ENCODE assay signal across 4 worm cellular contexts in genomic region chrV:11504853-11505397, ce11.
TF ChIP-seq lines count a peak whose summit lies in the region.
"Not testable (repeated sequence)": the region's sequence is repeated elsewhere in the genome, so short reads cannot be mapped to it uniquely, and the experiment has no call there.

TSS of gene C55A6.1 (minus strand) at chrV:11504968.
TSS of gene C55A6.10 (plus strand) at chrV:11505347.

TF ChIP-seq in whole organism, L2 larva, 48 proteins besides CTCF, POLR2A, EP300 and RAD21:
- TF ChIP-seq sem-4 (tag; optimal IDR thresholded peaks at IDR 0.05; lab: Kevin White, UChicago), result peak; percentile 46
- peak; percentile 18 for TF ChIP-seq nhr-6 (tag; optimal IDR thresholded peaks at IDR 0.05; lab: Kevin White, UChicago)
- peak; percentile 66 for TF ChIP-seq unc-55 (GFP tag; optimal IDR thresholded peaks at IDR 0.05; lab: Kevin White, UChicago)
- TF ChIP-seq sma-3 (GFP tag; optimal IDR thresholded peaks at IDR 0.05; lab: Kevin White, UChicago), result peak; percentile 83
- peak; percentile 10 for TF ChIP-seq blmp-1 (tag; optimal IDR thresholded peaks at IDR 0.05; lab: Kevin White, UChicago; ENCODE audit: insufficient read depth)
- peak; percentile 40 for TF ChIP-seq nhr-21 (tag; optimal IDR thresholded peaks at IDR 0.05; lab: Kevin White, UChicago)
- peak; percentile 59 for TF ChIP-seq gmeb-1 (tag; optimal IDR thresholded peaks at IDR 0.05; lab: Kevin White, UChicago)
- TF ChIP-seq lin-11 (tag; optimal IDR thresholded peaks at IDR 0.05; lab: Kevin White, UChicago), result peak; percentile 70
- peak; percentile 73 for TF ChIP-seq crh-2 (tag; optimal IDR thresholded peaks at IDR 0.05; lab: Kevin White, UChicago)
- peak; percentile 74 for TF ChIP-seq nhr-25 (tag; optimal IDR thresholded peaks at IDR 0.05; lab: Kevin White, UChicago)
- TF ChIP-seq fos-1 (tag; optimal IDR thresholded peaks at IDR 0.05; lab: Kevin White, UChicago), result peak; percentile 25
- peak; percentile 54 for TF ChIP-seq nhr-129 (tag; optimal IDR thresholded peaks at IDR 0.05; lab: Kevin White, UChicago)
- peak; percentile 69 for TF ChIP-seq lin-13 (GFP tag; optimal IDR thresholded peaks at IDR 0.05; lab: Kevin White, UChicago)
- TF ChIP-seq zag-1 (tag; optimal IDR thresholded peaks at IDR 0.05; lab: Kevin White, UChicago), result peak; percentile 2
- peak; percentile 34 to 73 for TF ChIP-seq lsy-2 (tag; optimal IDR thresholded peaks at IDR 0.05; lab: Kevin White, UChicago)
- TF ChIP-seq mdl-1 (tag; optimal IDR thresholded peaks at IDR 0.05; lab: Kevin White, UChicago), result peak in 1 of 2 experiments; percentile 8
- TF ChIP-seq C34F6.9 (tag; optimal IDR thresholded peaks at IDR 0.05; lab: Kevin White, UChicago), result peak; percentile 63
- peak; percentile 69 for TF ChIP-seq sma-9 (GFP tag; optimal IDR thresholded peaks at IDR 0.05; lab: Kevin White, UChicago)
- not testable (repeated sequence) for TF ChIP-seq sma-9 (tag; optimal IDR thresholded peaks at IDR 0.05; lab: Kevin White, UChicago)
- TF ChIP-seq F13H6.1 (tag; optimal IDR thresholded peaks at IDR 0.05; lab: Kevin White, UChicago), result peak; percentile 85

TF ChIP-seq in whole organism, L4 larva, 104 proteins besides CTCF, POLR2A, EP300 and RAD21 (continues in another document):
- TF ChIP-seq mep-1 (tag; optimal IDR thresholded peaks at IDR 0.05; lab: Kevin White, UChicago) (peak; percentile 88), lsy-2 (tag; optimal IDR thresholded peaks at IDR 0.05; lab: Kevin White, UChicago) (peak; percentile 31 to 81), mxl-3 (GFP tag; optimal IDR thresholded peaks at IDR 0.05; lab: Kevin White, UChicago) (peak; percentile 41), unc-130 (GFP tag; optimal IDR thresholded peaks at IDR 0.05; lab: Kevin White, UChicago) (peak; percentile 85), lin-29 (GFP tag; IDR thresholded peaks at IDR 0.05; lab: Robert Waterston, UW) (0 out of 2 replicates have a peak, but pooled peaks have one; percentile 41), lim-7 (GFP tag; IDR thresholded peaks at IDR 0.05; lab: Robert Waterston, UW) (peak; percentile 12), aha-1 (tag; lab: Kevin White, UChicago) (peak; percentile 55), ctbp-1 (GFP tag; IDR thresholded peaks at IDR 0.05; lab: Robert Waterston, UW) (peak; percentile 95), dmd-6 (GFP tag; IDR thresholded peaks at IDR 0.05; lab: Robert Waterston, UW) (peak; percentile 79), Y48G9A.11 (GFP tag; IDR thresholded peaks at IDR 0.05; lab: Robert Waterston, UW) (0 out of 2 replicates have a peak, but pooled peaks have one; percentile 54), daf-19 (GFP tag; conservative IDR thresholded peaks at IDR 0.05; lab: Robert Waterston, UW) (0 out of 2 replicates have a peak, but pooled peaks have one; percentile 38), T26A8.4 (GFP tag; IDR thresholded peaks at IDR 0.05; lab: Robert Waterston, UW) (peak; percentile 68), snpc-1.2 (GFP tag; IDR thresholded peaks at IDR 0.05; lab: Robert Waterston, UW) (peak; percentile 78), dpl-1 (GFP tag; optimal IDR thresholded peaks at IDR 0.05; lab: Kevin White, UChicago) (peak; percentile 44), egl-43 (GFP tag; IDR thresholded peaks at IDR 0.05; lab: Robert Waterston, UW) (peak; percentile 78; the same call in 1 of the 2 replicates), ZK337.2 (GFP tag; IDR thresholded peaks at IDR 0.05; lab: Robert Waterston, UW) (0 out of 2 replicates have a peak, but pooled peaks have one; percentile 11), lin-38 (GFP tag; IDR thresholded peaks at IDR 0.05; lab: Robert Waterston, UW) (peak; percentile 87), set-16 (GFP tag; IDR thresholded peaks at IDR 0.05; lab: Robert Waterston, UW) (peak; percentile 54; the same call in 1 of the 2 replicates), tra-1 (GFP tag; IDR thresholded peaks at IDR 0.05; lab: Robert Waterston, UW) (0 out of 2 replicates have a peak, but pooled peaks have one; percentile 55), hif-1 (tag; optimal IDR thresholded peaks at IDR 0.05; lab: Kevin White, UChicago) (peak in 1 of 2 experiments; percentile 23), saeg-2 (GFP tag; IDR thresholded peaks at IDR 0.05; lab: Robert Waterston, UW) (peak; percentile 60; the same call in 1 of the 2 replicates), mdl-1 (tag; optimal IDR thresholded peaks at IDR 0.05; lab: Kevin White, UChicago) (peak in 1 of 2 experiments; percentile 52)

TF ChIP-seq in whole organism, late embryonic, 69 proteins besides CTCF, POLR2A, EP300 and RAD21 (continues in another document):
- TF ChIP-seq unc-42 (tag; optimal IDR thresholded peaks at IDR 0.05; lab: Kevin White, UChicago) (peak; percentile 83), ceh-14 (tag; optimal IDR thresholded peaks at IDR 0.05; lab: Kevin White, UChicago) (peak; percentile 92), ceh-34 (tag; optimal IDR thresholded peaks at IDR 0.05; lab: Kevin White, UChicago) (peak; percentile 53), tbx-7 (tag; optimal IDR thresholded peaks at IDR 0.05; lab: Kevin White, UChicago) (peak; percentile 62), tbx-2 (tag; optimal IDR thresholded peaks at IDR 0.05; lab: Kevin White, UChicago) (peak; percentile 93), ceh-31 (tag; optimal IDR thresholded peaks at IDR 0.05; lab: Kevin White, UChicago) (peak; percentile 96), ceh-48 (tag; optimal IDR thresholded peaks at IDR 0.05; lab: Kevin White, UChicago) (peak; percentile 10), ztf-16 (tag; optimal IDR thresholded peaks at IDR 0.05; lab: Kevin White, UChicago) (peak; percentile 11), rnt-1 (tag; optimal IDR thresholded peaks at IDR 0.05; lab: Kevin White, UChicago) (peak; percentile 71), ref-2 (tag; optimal IDR thresholded peaks at IDR 0.05; lab: Kevin White, UChicago) (peak; percentile 88), ttx-3 (tag; optimal IDR thresholded peaks at IDR 0.05; lab: Kevin White, UChicago) (peak; percentile 17), ceh-19 (GFP tag; optimal IDR thresholded peaks at IDR 0.05; lab: Kevin White, UChicago) (peak; percentile 19), hlh-8 (tag; optimal IDR thresholded peaks at IDR 0.05; lab: Kevin White, UChicago) (peak; percentile 32), fax-1 (tag; optimal IDR thresholded peaks at IDR 0.05; lab: Kevin White, UChicago) (peak; percentile 50), ceh-6 (GFP tag; optimal IDR thresholded peaks at IDR 0.05; lab: Kevin White, UChicago) (peak; percentile 14), dmd-4 (tag; optimal IDR thresholded peaks at IDR 0.05; lab: Kevin White, UChicago; ENCODE audit: borderline replicate concordance) (peak; percentile 15), hlh-6 (tag; optimal IDR thresholded peaks at IDR 0.05; lab: Kevin White, UChicago) (peak; percentile 15), C08G9.2 (tag; optimal IDR thresholded peaks at IDR 0.05; lab: Kevin White, UChicago) (peak; percentile 75), zip-5 (tag; optimal IDR thresholded peaks at IDR 0.05; lab: Kevin White, UChicago) (peak; percentile 43), ets-4 (tag; optimal IDR thresholded peaks at IDR 0.05; lab: Kevin White, UChicago) (peak; percentile 65), nfya-1 (tag; optimal IDR thresholded peaks at IDR 0.05; lab: Kevin White, UChicago) (peak; percentile 73), F13H6.1 (tag; optimal IDR thresholded peaks at IDR 0.05; lab: Kevin White, UChicago) (peak; percentile 70), lim-6 (tag; optimal IDR thresholded peaks at IDR 0.05; lab: Kevin White, UChicago) (peak; percentile 82), ceh-18 (tag; optimal IDR thresholded peaks at IDR 0.05; lab: Kevin White, UChicago) (peak; percentile 35), elt-2 (tag; optimal IDR thresholded peaks at IDR 0.05; lab: Kevin White, UChicago) (peak; percentile 36)

TF ChIP-seq in whole organism, mixed stage, embryonic, 35 proteins besides CTCF, POLR2A, EP300 and RAD21:
- peak; percentile 68 for TF ChIP-seq ces-1 (GFP tag; optimal IDR thresholded peaks at IDR 0.05; lab: Kevin White, UChicago)
- peak; percentile 1 for TF ChIP-seq hlh-1 (tag; optimal IDR thresholded peaks at IDR 0.05; lab: Kevin White, UChicago)
- TF ChIP-seq lin-13 (tag; optimal IDR thresholded peaks at IDR 0.05; lab: Kevin White, UChicago), result peak; percentile 12
- peak; percentile 41 for TF ChIP-seq sptf-1 (tag; optimal IDR thresholded peaks at IDR 0.05; lab: Kevin White, UChicago)
- peak; percentile 43 for TF ChIP-seq drap-1 (GFP tag; optimal IDR thresholded peaks at IDR 0.05; lab: Kevin White, UChicago)
- TF ChIP-seq nhr-237 (tag; optimal IDR thresholded peaks at IDR 0.05; lab: Kevin White, UChicago), result peak; percentile 10
- peak; percentile 31 for TF ChIP-seq lsy-2 (tag; optimal IDR thresholded peaks at IDR 0.05; lab: Kevin White, UChicago)
- peak; percentile 25 for TF ChIP-seq cnd-1 (tag; optimal IDR thresholded peaks at IDR 0.05; lab: Kevin White, UChicago)
- peak; percentile 1 for TF ChIP-seq M03D4.4 (tag; optimal IDR thresholded peaks at IDR 0.05; lab: Kevin White, UChicago)
- TF ChIP-seq mep-1 (tag; optimal IDR thresholded peaks at IDR 0.05; lab: Kevin White, UChicago), result peak; percentile 36
